Worm (Caenorhabditis elegans) whole organism, L1 larva: ENCODE results near the gene ceh-92.

Experiments used
- C04F5.9 ChIP-seq: sonication (generic microtip); optimal IDR thresholded peaks from 2 replicates; lab custom pipeline; 2016; ENCODE audit warnings: missing genetic modification characterization, missing compliant biosample characterization
- F16B12.6 ChIP-seq: fragments of 150-350 bp; optimal IDR thresholded peaks from 2 replicates; lab custom pipeline; 2014; ENCODE audit warnings: missing biosample characterization, missing genetic modification characterization
- ama-1 ChIP-seq: fragments of 150-350 bp; optimal IDR thresholded peaks from 2 replicates; lab custom pipeline; 2014
- blmp-1 ChIP-seq: fragments of 150-350 bp; optimal IDR thresholded peaks from 2 replicates; lab custom pipeline; 2014; ENCODE audit warnings: missing biosample characterization, missing genetic modification characterization
- ceh-63 ChIP-seq: fragments of 200-800 bp; sonication (Bioruptor generic); optimal IDR thresholded peaks from 2 replicates; lab custom pipeline; 2018; ENCODE audit warnings: mild to moderate bottlenecking, missing genetic modification characterization, missing compliant biosample characterization
- ceh-90 ChIP-seq: sonication (generic microtip); optimal IDR thresholded peaks from 2 replicates; lab custom pipeline; 2016; ENCODE audit warnings: missing genetic modification characterization, missing compliant biosample characterization
- efl-1 ChIP-seq, 4 experiments: fragments of 150-350 bp; optimal IDR thresholded peaks in 3 of 4; peaks in 1 of 4; 1 replicate in 1 of 4; 2 replicates in 3 of 4; lab custom pipeline; 2014; ENCODE audit warnings: missing biosample characterization in 2 of 4, missing genetic modification characterization in 2 of 4, missing genetic modification reagents in 2 of 4
- egl-27 ChIP-seq, 2 experiments: fragments of 150-350 bp in 1 of 2; sonication (generic microtip); optimal IDR thresholded peaks; 3 replicates each; lab custom pipeline; 2017 to 2018; ENCODE audit warnings: missing biosample characterization in 2 of 2, missing genetic modification characterization in 2 of 2, missing genetic modification reagents in 2 of 2
- elt-3 ChIP-seq, 6 experiments: fragments of 150-350 bp in 1 of 6; sonication (generic microtip); optimal IDR thresholded peaks; 2 replicates each; lab custom pipeline; 2017 to 2018; ENCODE audit warnings: missing biosample characterization in 6 of 6, missing genetic modification characterization in 6 of 6, inconsistent platforms in 1 of 6
- fkh-8 ChIP-seq: sonication (generic microtip); optimal IDR thresholded peaks from 2 replicates; lab custom pipeline; 2016; ENCODE audit warnings: mild to moderate bottlenecking, missing genetic modification characterization, missing compliant biosample characterization
- grh-1 ChIP-seq: fragments of 200-800 bp; sonication (Bioruptor generic); IDR thresholded peaks from 2 replicates; pipeline ENCODE4 v1.3.6; 2022; ENCODE audit warnings: missing genetic modification reagents, missing genetic modification characterization, missing compliant biosample characterization
- hpl-2 ChIP-seq: fragments of 150-350 bp; optimal IDR thresholded peaks from 2 replicates; lab custom pipeline; 2014; ENCODE audit warnings: missing biosample characterization, missing genetic modification reagents, missing genetic modification characterization
- isw-1 ChIP-seq: fragments of 200-800 bp; sonication (Bioruptor generic); IDR thresholded peaks from 2 replicates; pipeline ENCODE4 v1.3.6; 2022; ENCODE audit warnings: missing genetic modification characterization, missing compliant biosample characterization
- jun-1 ChIP-seq: fragments of 150-350 bp; optimal IDR thresholded peaks from 2 replicates; lab custom pipeline; 2014; ENCODE audit warnings: missing biosample characterization, missing genetic modification reagents, missing genetic modification characterization
- lin-15B ChIP-seq: fragments of 150-350 bp; sonication (generic microtip); optimal IDR thresholded peaks from 3 replicates; lab custom pipeline; 2014; ENCODE audit warnings: missing biosample characterization, missing genetic modification characterization
- lin-35 ChIP-seq, 2 experiments: fragments of 150-350 bp; optimal IDR thresholded peaks; 2 replicates each; lab custom pipeline; 2014; ENCODE audit warnings: missing biosample characterization in 2 of 2, missing genetic modification characterization in 2 of 2, missing genetic modification reagents in 2 of 2
- lsy-2 ChIP-seq, 2 experiments: fragments of 150-350 bp; optimal IDR thresholded peaks; 2 replicates each; lab custom pipeline; 2014; ENCODE audit warnings: missing biosample characterization in 2 of 2, missing genetic modification characterization in 2 of 2
- mab-9 ChIP-seq: fragments of 200-800 bp; sonication (Bioruptor generic); IDR thresholded peaks from 2 replicates; pipeline ENCODE4 v1.3.6; 2022; ENCODE audit warnings: missing genetic modification reagents, missing genetic modification characterization, missing compliant biosample characterization
- mep-1 ChIP-seq: fragments of 150-350 bp; optimal IDR thresholded peaks from 2 replicates; lab custom pipeline; 2014; ENCODE audit warnings: missing biosample characterization, missing genetic modification characterization
- nhr-11 ChIP-seq: fragments of 150-350 bp; optimal IDR thresholded peaks from 2 replicates; lab custom pipeline; 2014; ENCODE audit warnings: missing biosample characterization, missing genetic modification characterization
- nhr-12 ChIP-seq: sonication (generic microtip); optimal IDR thresholded peaks from 2 replicates; lab custom pipeline; 2017; ENCODE audit warnings: missing biosample characterization, missing genetic modification characterization
- nhr-237 ChIP-seq: fragments of 150-350 bp; optimal IDR thresholded peaks from 2 replicates; lab custom pipeline; 2014; ENCODE audit warnings: missing biosample characterization, missing genetic modification characterization
- nhr-28 ChIP-seq: fragments of 150-350 bp; optimal IDR thresholded peaks from 2 replicates; lab custom pipeline; 2014; ENCODE audit warnings: missing biosample characterization, missing genetic modification characterization
- nhr-71 ChIP-seq: sonication (generic microtip); optimal IDR thresholded peaks from 2 replicates; lab custom pipeline; 2016; ENCODE audit warnings: mild to moderate bottlenecking, missing genetic modification characterization, moderate library complexity, missing compliant biosample characterization
- nhr-76 ChIP-seq: sonication (generic microtip); optimal IDR thresholded peaks from 2 replicates; lab custom pipeline; 2017; ENCODE audit warnings: missing biosample characterization, missing genetic modification characterization
- nhr-84 ChIP-seq: sonication (generic microtip); optimal IDR thresholded peaks from 2 replicates; lab custom pipeline; 2017; ENCODE audit warnings: missing biosample characterization, missing genetic modification characterization
- nhr-85 ChIP-seq: sonication (generic microtip); peaks from one replicate; lab custom pipeline; 2016; ENCODE audit warnings: missing genetic modification characterization, inconsistent platforms, missing compliant biosample characterization
- nhr-90 ChIP-seq: sonication (generic microtip); optimal IDR thresholded peaks from 2 replicates; lab custom pipeline; 2016; ENCODE audit warnings: mild to moderate bottlenecking, missing genetic modification characterization, missing compliant biosample characterization; ENCODE audit not compliant: poor library complexity
- pag-3 ChIP-seq: sonication (generic microtip); optimal IDR thresholded peaks from 2 replicates; lab custom pipeline; 2017; ENCODE audit warnings: missing genetic modification characterization, mild to moderate bottlenecking, missing compliant biosample characterization, antibody characterized with exemption, borderline replicate concordance; ENCODE audit not compliant: insufficient read depth
- snpc-4 ChIP-seq: fragments of 150-350 bp; optimal IDR thresholded peaks from 2 replicates; lab custom pipeline; 2014; ENCODE audit warnings: missing biosample characterization, missing genetic modification characterization
- sup-37 ChIP-seq: fragments of 200-800 bp; sonication (Bioruptor generic); optimal IDR thresholded peaks from 2 replicates; lab custom pipeline; 2018; ENCODE audit warnings: mild to moderate bottlenecking, missing genetic modification characterization, missing compliant biosample characterization
- swsn-7 ChIP-seq: sonication (generic microtip); optimal IDR thresholded peaks from 2 replicates; lab custom pipeline; 2016; ENCODE audit warnings: missing genetic modification characterization, missing compliant biosample characterization
- unc-130 ChIP-seq: fragments of 150-350 bp; optimal IDR thresholded peaks from 2 replicates; lab custom pipeline; 2017; ENCODE audit warnings: missing biosample characterization, missing genetic modification characterization, inconsistent platforms
- unc-86 ChIP-seq: sonication (generic microtip); optimal IDR thresholded peaks from 2 replicates; lab custom pipeline; 2016; ENCODE audit warnings: missing genetic modification characterization, missing compliant biosample characterization
- xbp-1 ChIP-seq: sonication (generic microtip); optimal IDR thresholded peaks from 2 replicates; lab custom pipeline; 2016; ENCODE audit warnings: missing genetic modification characterization, missing compliant biosample characterization
- zag-1 ChIP-seq: fragments of 150-350 bp; optimal IDR thresholded peaks from 2 replicates; lab custom pipeline; 2014; ENCODE audit warnings: missing biosample characterization, missing genetic modification characterization
- ztf-4 ChIP-seq: fragments of 150-350 bp; optimal IDR thresholded peaks from 2 replicates; lab custom pipeline; 2014; ENCODE audit warnings: missing biosample characterization, missing genetic modification characterization

ceh-92 gene

DNA sequence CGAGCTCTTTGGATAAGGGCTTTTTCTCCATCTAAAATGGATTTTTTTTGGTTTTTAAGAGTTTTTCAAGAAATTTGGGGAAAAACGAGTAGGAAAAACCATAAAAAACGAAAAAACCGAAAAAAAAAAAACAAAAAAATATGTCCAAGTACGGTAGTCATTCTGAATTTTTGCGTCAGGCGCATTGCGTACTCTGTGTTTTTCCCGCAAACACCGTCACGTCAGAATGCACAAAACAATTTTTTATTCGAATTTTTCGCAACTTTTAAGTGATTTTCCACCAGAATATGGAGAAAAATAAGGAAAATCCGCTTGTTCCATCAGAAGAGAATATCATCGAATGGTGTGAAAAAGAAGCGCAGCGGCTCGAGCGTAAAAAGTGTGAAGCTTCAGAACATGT is at the start of gene ceh-92, which contains the start of gene Y66D12A.6:
Gene ceh-92, plus strand, starts transcription at position 229 of the 400 bp plus-strand sequence.
Gene Y66D12A.6, minus strand, starts transcription at position 31 of the 400 bp plus-strand sequence.
- TF ChIP-seq mab-9, result no peak
- TF ChIP-seq nhr-85 (tag; lab: Kevin White, UChicago), result peak; percentile 20
- TF ChIP-seq efl-1 (optimal IDR thresholded peaks at IDR 0.05; lab: Kevin White, UChicago), result peak in 1 of 2 experiments; percentile 71
- peak; percentile 9 to 66 for TF ChIP-seq efl-1 (GFP tag; optimal IDR thresholded peaks at IDR 0.05 in 1 of 2; lab: Kevin White, UChicago)
- no peak for TF ChIP-seq lin-15B (tag; lab: Kevin White, UChicago)
- TF ChIP-seq F16B12.6 (tag; lab: Kevin White, UChicago), result no peak
- TF ChIP-seq, all 84 proteins: peak for 2

DNA sequence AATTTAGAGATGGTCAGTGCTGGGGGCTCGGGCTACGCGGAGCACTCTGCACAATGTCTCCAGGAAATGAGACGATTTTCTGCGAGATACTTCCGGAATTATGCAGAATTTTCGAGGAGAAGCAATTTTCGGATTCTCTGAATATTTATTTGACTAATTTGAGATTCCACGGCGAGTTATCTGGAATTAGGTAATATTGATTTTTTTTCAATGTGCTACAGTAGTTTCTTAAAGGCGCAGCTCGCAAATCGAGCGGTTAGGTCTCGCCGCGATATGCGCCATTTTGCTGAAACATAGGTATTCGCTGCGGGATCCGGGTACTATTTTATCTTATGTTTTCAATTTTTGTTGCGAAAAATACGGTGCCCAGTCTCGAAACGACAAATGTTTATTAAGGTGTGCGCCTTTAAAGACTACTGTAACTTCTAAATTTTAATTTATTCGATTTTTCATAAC is 46.7 kb upstream of the ceh-92 start, which contains the start of gene nrps-1:
Gene nrps-1, plus strand, starts transcription at position 51 of the 456 bp plus-strand sequence.
- TF ChIP-seq C04F5.9 (tag; lab: Kevin White, UChicago), result no peak
- TF ChIP-seq nhr-90, result no peak
- TF ChIP-seq nhr-85 (tag; lab: Kevin White, UChicago), result no peak
- no peak for TF ChIP-seq swsn-7 (tag; lab: Kevin White, UChicago)
- TF ChIP-seq isw-1, result no peak
- no peak for TF ChIP-seq ztf-4 (tag; lab: Kevin White, UChicago)
- TF ChIP-seq lin-35 (GFP tag; optimal IDR thresholded peaks at IDR 0.05; lab: Kevin White, UChicago), result no peak
- no peak for TF ChIP-seq nhr-76 (tag; lab: Kevin White, UChicago)

DNA sequence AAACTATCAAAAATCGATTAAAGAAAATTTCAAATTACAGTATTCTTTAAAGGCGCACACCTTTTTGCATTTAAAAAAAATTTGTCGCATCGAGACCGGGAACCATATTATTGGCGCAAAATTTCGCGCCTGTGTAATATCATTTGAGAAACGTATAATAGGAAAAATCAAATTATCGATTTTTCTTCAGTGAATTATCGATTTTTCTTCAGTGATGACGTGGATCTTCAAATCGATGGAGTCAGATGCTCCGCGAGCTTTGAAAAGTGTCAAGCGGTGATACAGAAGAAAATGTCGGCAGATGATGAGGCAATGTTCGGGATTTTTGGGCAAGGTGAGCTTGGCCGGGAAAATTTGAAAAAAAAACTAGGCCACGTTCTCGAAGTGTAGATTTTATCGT is 45.9 kb upstream of the ceh-92 start:
- no peak for TF ChIP-seq nhr-28 (tag; lab: Kevin White, UChicago)
- TF ChIP-seq egl-27 (tag; optimal IDR thresholded peaks at IDR 0.05; lab: Kevin White, UChicago), result no peak
- TF ChIP-seq lsy-2 (tag; optimal IDR thresholded peaks at IDR 0.05; lab: Kevin White, UChicago), result no peak
- no peak for TF ChIP-seq mep-1 (tag; lab: Kevin White, UChicago)
- no peak for TF ChIP-seq snpc-4 (tag; lab: Kevin White, UChicago)
- TF ChIP-seq ama-1 (lab: Kevin White, UChicago), result no peak
- TF ChIP-seq xbp-1 (tag; lab: Kevin White, UChicago), result no peak
- TF ChIP-seq nhr-12 (tag; lab: Kevin White, UChicago), result no peak
- TF ChIP-seq nhr-84, result no peak
- TF ChIP-seq nhr-237 (tag; lab: Kevin White, UChicago), result no peak
- TF ChIP-seq jun-1, result no peak
- TF ChIP-seq grh-1 (GFP tag; lab: Robert Waterston, UW), result no peak
- no peak for TF ChIP-seq unc-86
- no peak for TF ChIP-seq nhr-71 (tag; lab: Kevin White, UChicago)

DNA sequence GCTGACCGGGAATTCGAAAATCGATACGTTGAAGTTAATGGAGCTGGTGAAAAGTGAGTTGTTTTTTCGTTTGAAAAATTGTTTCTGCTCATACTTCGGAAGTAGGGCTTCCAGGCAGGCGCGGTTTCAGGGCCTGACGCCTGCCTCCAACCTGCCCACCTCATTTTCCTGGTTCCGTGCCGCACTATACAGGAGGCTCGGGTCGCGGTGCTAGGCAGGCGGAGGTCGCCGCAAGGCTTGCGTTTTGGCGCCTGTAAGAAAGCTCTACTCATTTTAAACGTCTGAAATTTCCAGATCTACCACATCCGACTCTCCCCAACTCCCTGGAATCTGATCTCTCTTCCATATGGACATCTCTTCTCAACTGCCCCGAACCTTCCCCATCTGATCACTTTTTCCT is 36.5 kb upstream of the ceh-92 start:
- TF ChIP-seq sup-37 (no peak), elt-3 (tag; optimal IDR thresholded peaks at IDR 0.05; lab: Kevin White, UChicago) (no peak), zag-1 (tag; lab: Kevin White, UChicago) (no peak), mep-1 (tag; lab: Kevin White, UChicago) (no peak), nhr-11 (no peak), ceh-90 (tag; lab: Kevin White, UChicago) (no peak), nhr-90 (no peak), fkh-8 (no peak), ceh-63 (GFP tag; lab: Kevin White, UChicago) (no peak), pag-3 (tag; lab: Kevin White, UChicago) (no peak), hpl-2 (no peak), unc-130 (tag; lab: Kevin White, UChicago) (no peak), xbp-1 (tag; lab: Kevin White, UChicago) (no peak), blmp-1 (no peak), snpc-4 (tag; lab: Kevin White, UChicago) (no peak)
